Fruit fly (Drosophila melanogaster): ENCODE data around the gene IP3K2.

The IP3K2 gene

dm6 chrX:13258757-13259067 is 44.7 kb upstream of the IP3K2 start, which contains the start of gene comt (continued):
- TF ChIP-seq CG4404 (GFP tag; IDR thresholded peaks at IDR 0.05) (no peak), cg (GFP tag; optimal IDR thresholded peaks at IDR 0.05) (no peak), CG11398 (GFP tag; optimal IDR thresholded peaks at IDR 0.05) (no peak), Spps (tag; optimal IDR thresholded peaks at IDR 0.05) (peak; percentile 46), CG5245 (GFP tag; optimal IDR thresholded peaks at IDR 0.05) (no peak), CG12744 (GFP tag; optimal IDR thresholded peaks at IDR 0.05) (no peak), CG4730 (GFP tag; IDR thresholded peaks at IDR 0.05) (no peak), sens (GFP tag) (peak; percentile 76), TFAM (GFP tag; optimal IDR thresholded peaks at IDR 0.05) (no peak), scrt (GFP tag; optimal IDR thresholded peaks at IDR 0.05) (no peak), CG13296 (GFP tag; optimal IDR thresholded peaks at IDR 0.05) (peak; percentile 75), zen (tag; optimal IDR thresholded peaks at IDR 0.05) (peak; percentile 57), CG2199 (GFP tag; IDR thresholded peaks at IDR 0.05) (no peak), CG31388 (GFP tag; optimal IDR thresholded peaks at IDR 0.05) (no peak), Antp (GFP tag; optimal IDR thresholded peaks at IDR 0.05) (no peak), ATbp (GFP tag; optimal IDR thresholded peaks at IDR 0.05) (peak; percentile 35), CG1832 (GFP tag; optimal IDR thresholded peaks at IDR 0.05) (no peak), CG15696 (tag; optimal IDR thresholded peaks at IDR 0.05) (peak; percentile 75), dmrt99B (tag; optimal IDR thresholded peaks at IDR 0.05) (no peak), grn (GFP tag; optimal IDR thresholded peaks at IDR 0.05) (no peak), tx (GFP tag; optimal IDR thresholded peaks at IDR 0.05) (no peak), CG14667 (GFP tag; IDR thresholded peaks at IDR 0.05) (0 out of 2 replicates have a peak, but pooled peaks have one; percentile 35), hb (GFP tag; IDR thresholded peaks at IDR 0.05; ENCODE audit: partially characterized antibody) (no peak), CG4854 (GFP tag; optimal IDR thresholded peaks at IDR 0.05) (no peak), NFAT (GFP tag; IDR thresholded peaks at IDR 0.05) (no peak), CG10366 (GFP tag; IDR thresholded peaks at IDR 0.05) (peak; percentile 43; the same call in 1 of the 2 replicates), crol (GFP tag; IDR thresholded peaks at IDR 0.05) (no peak), jumu (GFP tag; optimal IDR thresholded peaks at IDR 0.05) (no peak), Atf-2 (GFP tag; optimal IDR thresholded peaks at IDR 0.05) (no peak), CG1233 (GFP tag; optimal IDR thresholded peaks at IDR 0.05) (no peak), CG30403 (GFP tag; optimal IDR thresholded peaks at IDR 0.05) (peak; percentile 63), Ravus (GFP tag; IDR thresholded peaks at IDR 0.05) (no peak; the same call in 1 of the 2 replicates), tna (GFP tag; IDR thresholded peaks at IDR 0.05; ENCODE audit: partially characterized antibody) (no peak), knrl (GFP tag; IDR thresholded peaks at IDR 0.05; ENCODE audit: partially characterized antibody) (no peak), NK7.1 (GFP tag; optimal IDR thresholded peaks at IDR 0.05) (no peak), Gug (GFP tag; IDR thresholded peaks at IDR 0.05) (no peak), Ada2b (GFP tag; IDR thresholded peaks at IDR 0.05) (peak; percentile 52; the same call in 1 of the 2 replicates), Lpt (GFP tag; optimal IDR thresholded peaks at IDR 0.05) (no peak), CG3995 (GFP tag; optimal IDR thresholded peaks at IDR 0.05) (no peak), slou (GFP tag; optimal IDR thresholded peaks at IDR 0.05) (no peak), tio (GFP tag; optimal IDR thresholded peaks at IDR 0.05) (peak; percentile 44), ranshi (GFP tag; IDR thresholded peaks at IDR 0.05) (0 out of 2 replicates have a peak, but pooled peaks have one; percentile 44), Opbp (GFP tag; IDR thresholded peaks at IDR 0.05; ENCODE audit: partially characterized antibody) (no peak), CG30431 (GFP tag; optimal IDR thresholded peaks at IDR 0.05) (peak; percentile 9), CG14965 (GFP tag; optimal IDR thresholded peaks at IDR 0.05; ENCODE audit: borderline replicate concordance) (no peak), HLHmδ (GFP tag; optimal IDR thresholded peaks at IDR 0.05) (no peak), CG12299 (tag; optimal IDR thresholded peaks at IDR 0.05) (peak; percentile 39), jing (GFP tag; optimal IDR thresholded peaks at IDR 0.05) (no peak), eyg (GFP tag; optimal IDR thresholded peaks at IDR 0.05) (no peak), CG14710 (tag; optimal IDR thresholded peaks at IDR 0.05) (peak; percentile 76), CG7745 (tag; optimal IDR thresholded peaks at IDR 0.05) (no peak), Taf1 (GFP tag; IDR thresholded peaks at IDR 0.05) (no peak)

Data from whole organism, embryonic.